Fruit fly (Drosophila melanogaster): ENCODE measurements around the gene fz3.
A peak's percentile ranks its signal among the peaks of the same experiment; 100 is the strongest.

fz3 gene

DNA sequence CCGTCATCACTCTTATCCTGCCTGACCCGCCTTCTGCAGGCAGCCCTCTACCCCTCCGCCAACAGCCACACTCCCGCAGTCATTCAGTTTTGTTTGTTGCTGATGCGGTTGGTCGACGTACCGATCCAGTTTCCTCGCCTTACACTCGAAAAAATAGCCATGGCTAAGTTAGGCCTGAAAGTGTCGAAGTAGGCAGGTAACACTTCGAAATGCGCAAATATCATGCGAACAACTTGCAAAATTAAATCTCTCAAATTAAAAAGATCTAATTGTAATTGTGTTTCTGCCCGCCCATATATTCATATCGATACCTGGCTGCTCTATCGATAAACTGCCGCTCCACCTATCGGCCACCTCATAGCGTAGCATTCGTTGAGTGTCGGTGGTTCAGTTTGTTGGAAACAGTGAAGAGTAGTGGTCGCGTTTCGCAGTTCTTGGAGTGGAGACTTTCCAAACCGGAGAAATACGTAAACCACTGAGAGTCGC, at the start of gene fz3:
fz3 (plus strand) TSS at position 307 of the 486 bp plus-strand sequence.
- TF ChIP-seq CG17801 (GFP tag; optimal IDR thresholded peaks at IDR 0.05; ENCODE audit: partially characterized antibody): peak; percentile 65

- TF ChIP-seq CG17801 (GFP tag; optimal IDR thresholded peaks at IDR 0.05; ENCODE audit: partially characterized antibody): no peak
These were observed 45.2 kb upstream of the fz3 start for dm6 chrX:724496-724895.

DNA sequence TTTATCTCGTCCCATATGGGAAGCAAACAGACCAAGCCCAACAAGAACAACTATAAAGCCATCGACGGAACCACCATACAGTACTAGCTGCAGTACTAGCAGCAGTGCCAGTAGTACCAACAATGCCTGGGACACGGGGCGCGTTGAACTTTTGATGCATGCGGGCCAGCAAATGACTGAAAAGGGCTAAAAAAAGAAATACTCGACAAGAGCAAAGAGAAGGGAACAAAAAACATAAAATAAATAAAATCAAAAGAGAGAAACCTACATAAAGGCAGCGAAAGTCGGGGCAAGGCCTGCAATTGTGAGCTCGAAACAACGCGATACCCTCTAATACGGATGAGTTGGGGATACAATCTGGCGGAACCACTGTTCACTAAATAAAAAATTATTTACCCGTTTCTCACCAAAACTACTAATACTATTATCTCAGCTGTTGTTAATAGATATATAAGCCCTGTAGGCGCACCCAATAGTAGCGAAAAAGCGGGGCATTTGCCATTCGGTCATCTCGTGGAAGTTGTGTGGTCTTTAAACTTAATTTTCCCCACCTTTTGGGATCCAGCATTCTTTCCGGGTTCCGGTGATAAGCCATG, 30.0 kb upstream of the fz3 start:
- TF ChIP-seq CG17801 (GFP tag; optimal IDR thresholded peaks at IDR 0.05; ENCODE audit: partially characterized antibody): no peak

- TF ChIP-seq CG17801 (GFP tag; optimal IDR thresholded peaks at IDR 0.05; ENCODE audit: partially characterized antibody): no peak
These were observed 19.7 kb upstream of the fz3 start, which contains the start of gene CG5254 for dm6 chrX:750047-750446. CG5254 (plus strand) TSS chrX:750347.

DNA sequence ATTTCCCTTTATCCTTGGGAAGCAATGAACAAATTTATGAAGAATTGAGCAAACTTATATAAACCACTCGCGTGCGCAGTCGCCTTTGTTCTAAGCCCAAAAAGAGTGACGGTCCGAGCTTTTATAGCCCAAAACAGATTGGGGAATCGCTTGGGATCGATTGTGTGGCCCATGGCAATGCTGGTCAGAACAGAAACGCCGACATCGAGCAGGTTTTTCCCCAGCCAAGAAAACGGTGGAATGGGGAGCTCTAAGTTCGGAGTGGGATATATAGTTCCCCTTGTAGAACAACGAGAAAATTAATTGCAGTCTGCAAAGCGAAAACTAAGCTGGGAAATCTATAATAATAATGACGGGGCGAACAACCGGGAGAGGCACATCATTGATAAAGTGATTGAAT, 18.5 kb upstream of the fz3 start, which contains the start of gene CG13362:
CG13362 (minus strand) TSS at position 101 of the 400 bp plus-strand sequence.
- TF ChIP-seq CG17801 (GFP tag; optimal IDR thresholded peaks at IDR 0.05; ENCODE audit: partially characterized antibody): no peak

- no peak for TF ChIP-seq CG17801 (GFP tag; optimal IDR thresholded peaks at IDR 0.05; ENCODE audit: partially characterized antibody)
These were observed 16.2 kb upstream of the fz3 start, which contains the start of gene CG13361 for dm6 chrX:753553-753952. CG13361 (minus strand) TSS chrX:753653.

DNA sequence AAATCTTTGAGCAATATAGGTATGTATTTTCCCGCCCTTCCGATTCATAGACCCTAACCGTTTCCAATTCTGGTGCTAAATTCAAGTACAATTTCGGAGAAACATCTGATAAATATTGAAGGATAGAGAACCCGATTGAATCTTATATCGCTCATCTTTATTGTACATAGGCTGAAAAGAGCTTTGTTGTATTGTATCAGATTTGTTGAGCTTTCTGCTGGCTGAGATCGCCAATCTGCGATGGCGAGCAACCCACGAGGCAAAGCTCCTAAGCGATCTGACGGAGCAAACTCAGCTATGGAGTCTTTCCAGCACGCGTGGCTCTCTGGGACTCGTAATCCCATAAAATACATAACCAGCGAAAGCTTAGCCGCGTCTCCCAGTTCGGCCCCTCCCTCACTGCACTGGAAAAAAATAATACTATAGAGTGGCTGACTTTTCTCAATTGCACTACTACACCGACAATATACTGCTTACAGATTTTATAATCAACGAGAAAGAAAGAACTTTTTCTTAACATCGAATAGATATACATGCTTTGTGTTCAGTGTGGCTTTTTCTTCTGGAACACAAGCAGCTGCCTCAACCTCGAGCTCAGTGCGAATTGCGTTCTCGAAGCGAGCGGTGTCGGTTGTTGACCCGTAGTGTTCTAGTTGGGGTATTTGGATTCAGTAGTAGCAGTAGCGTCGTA, 14.0 kb upstream of the fz3 start:
- TF ChIP-seq CG17801 (GFP tag; optimal IDR thresholded peaks at IDR 0.05; ENCODE audit: partially characterized antibody): peak; percentile 64

DNA sequence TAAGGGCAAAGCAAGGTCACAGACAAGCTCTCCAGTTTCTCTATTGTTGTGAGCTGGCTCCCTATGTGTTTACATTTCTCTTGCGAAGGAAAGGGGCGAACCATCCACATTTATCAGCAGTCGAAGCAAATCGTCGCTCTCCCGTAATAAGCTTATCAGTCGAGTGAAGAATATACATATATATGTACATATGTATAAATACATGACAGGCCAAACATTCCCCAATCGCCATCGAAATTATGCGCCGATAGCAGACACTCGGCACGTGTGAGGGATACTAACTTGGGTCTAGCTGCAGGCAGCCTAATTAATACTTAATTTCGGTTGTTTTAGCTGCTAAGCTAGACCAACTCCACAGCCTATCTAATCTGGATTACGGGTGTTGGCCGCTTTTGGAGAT, 12.9 kb upstream of the fz3 start:
- TF ChIP-seq CG17801 (GFP tag; optimal IDR thresholded peaks at IDR 0.05; ENCODE audit: partially characterized antibody): no peak

- peak; percentile 76 for TF ChIP-seq CG17801 (GFP tag; optimal IDR thresholded peaks at IDR 0.05; ENCODE audit: partially characterized antibody)
These were observed 10.7 kb upstream of the fz3 start, which contains the start of gene CG5273 for dm6 chrX:758892-759621. CG5273 (plus strand) TSS chrX:759594.

- no peak for TF ChIP-seq CG17801 (GFP tag; optimal IDR thresholded peaks at IDR 0.05; ENCODE audit: partially characterized antibody)
These were observed 7.7 kb upstream of the fz3 start for dm6 chrX:762047-762446.

DNA sequence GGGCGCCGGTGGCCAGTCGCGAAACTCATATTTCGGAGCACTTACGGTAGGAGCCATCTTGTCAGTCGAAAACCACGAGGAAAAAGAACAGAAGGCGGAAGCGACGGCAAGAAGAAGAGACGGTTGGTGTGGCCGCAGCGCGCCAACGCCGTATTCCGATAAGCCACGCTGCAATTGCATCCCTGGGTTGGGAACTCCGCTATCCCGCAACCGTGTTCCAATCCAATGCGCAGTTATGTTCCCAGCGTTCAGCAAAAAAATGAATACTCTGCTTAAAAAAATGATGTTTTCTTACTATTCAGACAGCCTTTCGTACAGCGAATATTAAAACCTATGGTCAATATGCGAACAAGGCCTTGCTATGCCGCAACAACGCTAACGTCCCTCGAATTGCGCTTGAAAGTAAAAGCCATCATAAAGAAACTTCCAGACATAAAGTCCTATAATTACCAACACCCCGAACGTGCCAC, 4.7 kb upstream of the fz3 start, which contains the start of gene RpL22:
RpL22 (minus strand) TSS at position 92 of the 470 bp plus-strand sequence.
- TF ChIP-seq CG17801 (GFP tag; optimal IDR thresholded peaks at IDR 0.05; ENCODE audit: partially characterized antibody): peak; percentile 87

DNA sequence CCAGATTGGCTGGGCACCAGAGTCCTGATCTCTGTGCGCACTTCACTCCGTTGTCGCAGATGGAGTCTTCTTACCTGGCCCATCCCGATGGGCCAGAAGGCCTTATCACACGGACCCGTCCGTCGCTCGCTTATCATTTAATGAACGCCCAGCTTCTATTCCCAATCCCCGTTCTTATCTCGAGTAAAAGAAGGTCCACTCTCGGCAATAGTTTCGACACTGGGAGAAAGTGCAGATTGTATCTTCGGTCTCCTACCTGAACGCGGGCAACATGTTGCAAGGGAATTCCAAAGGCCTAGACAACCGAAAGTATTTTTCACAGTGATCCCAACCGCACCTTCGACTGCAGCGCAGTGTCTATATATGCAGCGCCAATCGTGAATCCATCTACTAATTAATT, 3.7 kb upstream of the fz3 start:
- no peak for TF ChIP-seq CG17801 (GFP tag; optimal IDR thresholded peaks at IDR 0.05; ENCODE audit: partially characterized antibody)

dm6 chrX:767928-768327, 1.8 kb upstream of the fz3 start:
- TF ChIP-seq CG17801 (GFP tag; optimal IDR thresholded peaks at IDR 0.05; ENCODE audit: partially characterized antibody): no peak

dm6 chrX:768480-769123, 1.1 kb upstream of the fz3 start:
- no peak for TF ChIP-seq CG17801 (GFP tag; optimal IDR thresholded peaks at IDR 0.05; ENCODE audit: partially characterized antibody)

Measured in ovary, adult (tissue).